Worm (Caenorhabditis elegans) whole organism, mixed stage, embryonic: Measurements from ENCODE around the gene sre-2.

Source experiments
- M03D4.4 ChIP-seq: sonication (generic microtip); optimal IDR thresholded peaks from 2 replicates; lab custom pipeline; 2017; ENCODE audit warnings: mild to moderate bottlenecking, missing genetic modification characterization, missing compliant biosample characterization
- bed-3 ChIP-seq: fragments of 200-800 bp; sonication (Bioruptor generic); optimal IDR thresholded peaks from 3 replicates; lab custom pipeline; 2018; ENCODE audit warnings: mild to moderate bottlenecking, missing genetic modification characterization, moderate library complexity, missing compliant biosample characterization
- blmp-1 ChIP-seq: fragments of 150-350 bp; optimal IDR thresholded peaks from 2 replicates; lab custom pipeline; 2014; ENCODE audit warnings: missing biosample characterization, missing genetic modification characterization
- ceh-39 ChIP-seq: fragments of 150-350 bp; optimal IDR thresholded peaks from 2 replicates; lab custom pipeline; 2014; ENCODE audit warnings: missing biosample characterization, missing genetic modification characterization
- ceh-83 ChIP-seq: fragments of 200-800 bp; sonication (Bioruptor generic); optimal IDR thresholded peaks from 2 replicates; lab custom pipeline; 2018; ENCODE audit warnings: mild to moderate bottlenecking, missing genetic modification characterization, missing compliant biosample characterization
- ces-1 ChIP-seq: fragments of 150-350 bp; optimal IDR thresholded peaks from 2 replicates; lab custom pipeline; 2014; ENCODE audit warnings: missing biosample characterization, missing genetic modification reagents, missing genetic modification characterization
- cnd-1 ChIP-seq: fragments of 200-800 bp; sonication (Bioruptor generic); optimal IDR thresholded peaks from 2 replicates; lab custom pipeline; 2018; ENCODE audit warnings: mild to moderate bottlenecking, missing genetic modification characterization, missing compliant biosample characterization
- drap-1 ChIP-seq: fragments of 200-800 bp; sonication (Bioruptor generic); optimal IDR thresholded peaks from 3 replicates; lab custom pipeline; 2018; ENCODE audit warnings: mild to moderate bottlenecking, missing genetic modification characterization, missing compliant biosample characterization
- elt-3 ChIP-seq: fragments of 150-350 bp; optimal IDR thresholded peaks from 2 replicates; lab custom pipeline; 2014; ENCODE audit warnings: missing biosample characterization, missing genetic modification characterization
- flh-1 ChIP-seq: fragments of 200-800 bp; sonication (Bioruptor generic); optimal IDR thresholded peaks from 2 replicates; lab custom pipeline; 2018; ENCODE audit warnings: mild to moderate bottlenecking, missing genetic modification characterization, moderate library complexity, missing compliant biosample characterization
- ham-2 ChIP-seq: fragments of 200-800 bp; sonication (Bioruptor generic); optimal IDR thresholded peaks from 2 replicates; lab custom pipeline; 2018; ENCODE audit warnings: mild to moderate bottlenecking, missing genetic modification characterization, missing compliant biosample characterization
- hlh-1 ChIP-seq: fragments of 150-350 bp; optimal IDR thresholded peaks from 2 replicates; lab custom pipeline; 2014; ENCODE audit warnings: missing biosample characterization, missing genetic modification reagents, missing genetic modification characterization
- lin-13 ChIP-seq: fragments of 150-350 bp; optimal IDR thresholded peaks from 2 replicates; lab custom pipeline; 2014; ENCODE audit warnings: missing biosample characterization, missing genetic modification characterization
- lin-32 ChIP-seq: fragments of 200-800 bp; sonication (Bioruptor generic); optimal IDR thresholded peaks from 2 replicates; lab custom pipeline; 2018; ENCODE audit warnings: mild to moderate bottlenecking, missing genetic modification characterization, missing compliant biosample characterization
- lsy-2 ChIP-seq: fragments of 150-350 bp; optimal IDR thresholded peaks from 2 replicates; lab custom pipeline; 2014; ENCODE audit warnings: missing biosample characterization, missing genetic modification characterization
- mep-1 ChIP-seq: fragments of 150-350 bp; optimal IDR thresholded peaks from 2 replicates; lab custom pipeline; 2017; ENCODE audit warnings: missing biosample characterization, missing genetic modification reagents, missing genetic modification characterization, inconsistent platforms
- mls-2 ChIP-seq: sonication (generic microtip); optimal IDR thresholded peaks from 2 replicates; lab custom pipeline; 2016; ENCODE audit warnings: mild to moderate bottlenecking, missing genetic modification characterization, moderate library complexity, missing compliant biosample characterization
- nhr-12 ChIP-seq: fragments of 150-350 bp; optimal IDR thresholded peaks from 2 replicates; lab custom pipeline; 2014; ENCODE audit warnings: missing biosample characterization, missing genetic modification characterization
- nhr-28 ChIP-seq: fragments of 150-350 bp; optimal IDR thresholded peaks from 2 replicates; lab custom pipeline; 2014; ENCODE audit warnings: missing biosample characterization, missing genetic modification characterization
- nhr-76 ChIP-seq: sonication (generic microtip); optimal IDR thresholded peaks from 2 replicates; lab custom pipeline; 2017; ENCODE audit warnings: missing biosample characterization, missing genetic modification characterization
- sem-2 ChIP-seq: fragments of 200-800 bp; sonication (Bioruptor generic); optimal IDR thresholded peaks from 2 replicates; lab custom pipeline; 2018; ENCODE audit warnings: mild to moderate bottlenecking, missing genetic modification characterization, missing compliant biosample characterization
- snpc-4 ChIP-seq: fragments of 150-350 bp; optimal IDR thresholded peaks from 2 replicates; lab custom pipeline; 2014; ENCODE audit warnings: missing biosample characterization, missing genetic modification characterization
- tbx-8 ChIP-seq: fragments of 200-800 bp; sonication (Bioruptor generic); optimal IDR thresholded peaks from 2 replicates; lab custom pipeline; 2018; ENCODE audit warnings: mild to moderate bottlenecking, missing genetic modification characterization, moderate library complexity, missing compliant biosample characterization
- unc-120 ChIP-seq: sonication (generic microtip); optimal IDR thresholded peaks from 2 replicates; lab custom pipeline; 2017; ENCODE audit warnings: missing genetic modification characterization, missing compliant biosample characterization; ENCODE audit not compliant: poor library complexity, severe bottlenecking
- unc-39 ChIP-seq: fragments of 150-350 bp; optimal IDR thresholded peaks from 2 replicates; lab custom pipeline; 2014; ENCODE audit warnings: missing biosample characterization, missing genetic modification characterization
- unc-62 ChIP-seq: fragments of 150-350 bp; optimal IDR thresholded peaks from 2 replicates; lab custom pipeline; 2014; ENCODE audit warnings: missing biosample characterization, missing genetic modification reagents, missing genetic modification characterization
- zip-8 ChIP-seq: fragments of 150-350 bp; optimal IDR thresholded peaks from 2 replicates; lab custom pipeline; 2014; ENCODE audit warnings: missing biosample characterization, missing genetic modification characterization

Gene sre-2

ce11 chrII:8074058-8074457, 27.9 kb downstream of the sre-2 start:
- TF ChIP-seq lsy-2 (tag; lab: Kevin White, UChicago) (no peak), snpc-4 (no peak), M03D4.4 (tag; lab: Kevin White, UChicago) (no peak), drap-1 (no peak), mep-1 (tag; lab: Kevin White, UChicago) (no peak), bed-3 (GFP tag; lab: Kevin White, UChicago) (no peak), cnd-1 (tag; lab: Kevin White, UChicago) (no peak), nhr-28 (tag; lab: Kevin White, UChicago) (no peak), lin-13 (no peak), blmp-1 (tag; lab: Kevin White, UChicago) (no peak), tbx-8 (GFP tag; lab: Kevin White, UChicago) (no peak), unc-120 (tag; lab: Kevin White, UChicago) (no peak), flh-1 (GFP tag; lab: Kevin White, UChicago) (no peak)
- TF ChIP-seq, all 35 proteins: peak for 0

- TF ChIP-seq lin-13 = no peak
- TF ChIP-seq, all 35 proteins: peak for 0
Measured at ce11 chrII:8073222-8073621, 28.7 kb downstream of the sre-2 start, which contains the start of gene gpcp-2. TSS of gene gpcp-2 (minus strand) at chrII:8073374.

- TF ChIP-seq ces-1 (GFP tag; lab: Kevin White, UChicago) (peak; percentile 31), unc-62 (GFP tag; lab: Kevin White, UChicago) (peak; percentile 84), ham-2 (GFP tag; lab: Kevin White, UChicago) (no peak), mls-2 (tag; lab: Kevin White, UChicago) (no peak), ceh-39 (no peak), ceh-83 (GFP tag; lab: Kevin White, UChicago) (no peak), blmp-1 (tag; lab: Kevin White, UChicago) (no peak), unc-120 (tag; lab: Kevin White, UChicago) (peak; percentile 60), lin-32 (GFP tag; lab: Kevin White, UChicago) (no peak), nhr-28 (tag; lab: Kevin White, UChicago) (no peak), zip-8 (no peak), hlh-1 (peak; percentile 50)
Measured at ce11 chrII:8071801-8072544, 30.0 kb downstream of the sre-2 start.

ce11 chrII:8071012-8071625, 30.8 kb downstream of the sre-2 start:
- no peak for TF ChIP-seq nhr-12
- TF ChIP-seq ces-1 (GFP tag; lab: Kevin White, UChicago) = no peak
- no peak for TF ChIP-seq drap-1
- no peak for TF ChIP-seq zip-8
- TF ChIP-seq lsy-2 (tag; lab: Kevin White, UChicago) = no peak
- TF ChIP-seq flh-1 (GFP tag; lab: Kevin White, UChicago) = no peak
- no peak for TF ChIP-seq cnd-1 (tag; lab: Kevin White, UChicago)
- no peak for TF ChIP-seq snpc-4
- TF ChIP-seq mls-2 (tag; lab: Kevin White, UChicago) = no peak
- no peak for TF ChIP-seq ham-2 (GFP tag; lab: Kevin White, UChicago)
- TF ChIP-seq sem-2 = no peak
- no peak for TF ChIP-seq blmp-1 (tag; lab: Kevin White, UChicago)
- TF ChIP-seq M03D4.4 (tag; lab: Kevin White, UChicago) = no peak
- no peak for TF ChIP-seq ceh-83 (GFP tag; lab: Kevin White, UChicago)
- TF ChIP-seq hlh-1 = no peak
- TF ChIP-seq lin-13 = no peak

ce11 chrII:8065985-8066384, 36.0 kb downstream of the sre-2 start, which contains the start of gene pdha-1:
TSS of gene pdha-1 (plus strand) at chrII:8066285.
- TF ChIP-seq unc-39 (tag; lab: Kevin White, UChicago) (no peak), mep-1 (tag; lab: Kevin White, UChicago) (no peak), cnd-1 (tag; lab: Kevin White, UChicago) (no peak), mls-2 (tag; lab: Kevin White, UChicago) (no peak), ham-2 (GFP tag; lab: Kevin White, UChicago) (no peak), bed-3 (GFP tag; lab: Kevin White, UChicago) (no peak), nhr-76 (no peak), snpc-4 (no peak), elt-3 (no peak), M03D4.4 (tag; lab: Kevin White, UChicago) (no peak), nhr-12 (no peak), lin-32 (GFP tag; lab: Kevin White, UChicago) (no peak), lsy-2 (tag; lab: Kevin White, UChicago) (no peak), tbx-8 (GFP tag; lab: Kevin White, UChicago) (no peak)
- TF ChIP-seq, all 35 proteins: peak for 0
